Worm (Caenorhabditis elegans): ENCODE data around the gene H38K22.7.

H38K22.7 gene

ce11 chrIII:4293108-4293507, 28.4 kb upstream of the H38K22.7 start, which contains the start of gene R10E4.6:
Gene R10E4.6 (plus strand): TSS chrIII:4293408.
- TF ChIP-seq W03F9.2 (tag; optimal IDR thresholded peaks at IDR 0.05) = no peak
- no peak for TF ChIP-seq him-1 (tag; optimal IDR thresholded peaks at IDR 0.05)
- TF ChIP-seq dao-5 (tag; optimal IDR thresholded peaks at IDR 0.05) = no peak

ce11 chrIII:4294153-4294862, 27.2 kb upstream of the H38K22.7 start, which contains the start of the genes nth-1 and R10E4.7:
Gene nth-1 (minus strand): TSS chrIII:4294253.
Gene R10E4.7 (plus strand): TSS chrIII:4294812.
- TF ChIP-seq him-1 (tag; optimal IDR thresholded peaks at IDR 0.05) = no peak
- no peak for TF ChIP-seq dao-5 (tag; optimal IDR thresholded peaks at IDR 0.05)
- no peak for TF ChIP-seq W03F9.2 (tag; optimal IDR thresholded peaks at IDR 0.05)

ce11 chrIII:4300989-4301498, 20.5 kb upstream of the H38K22.7 start, which contains the start of gene R10E4.11:
Gene R10E4.11 (minus strand): TSS chrIII:4301039.
- TF ChIP-seq dao-5 (tag; optimal IDR thresholded peaks at IDR 0.05) (no peak), him-1 (tag; optimal IDR thresholded peaks at IDR 0.05) (no peak), W03F9.2 (tag; optimal IDR thresholded peaks at IDR 0.05) (no peak)

- no peak for TF ChIP-seq him-1 (tag; optimal IDR thresholded peaks at IDR 0.05)
- no peak for TF ChIP-seq dao-5 (tag; optimal IDR thresholded peaks at IDR 0.05)
- TF ChIP-seq W03F9.2 (tag; optimal IDR thresholded peaks at IDR 0.05) = no peak
Observed at ce11 chrIII:4302293-4302692, 19.2 kb upstream of the H38K22.7 start, which contains the start of gene R10E4.9. Gene R10E4.9 (minus strand): TSS chrIII:4302393.

ce11 chrIII:4302780-4303179, 18.7 kb upstream of the H38K22.7 start:
- no peak for TF ChIP-seq him-1 (tag; optimal IDR thresholded peaks at IDR 0.05)
- TF ChIP-seq W03F9.2 (tag; optimal IDR thresholded peaks at IDR 0.05) = no peak
- TF ChIP-seq dao-5 (tag; optimal IDR thresholded peaks at IDR 0.05) = no peak

ce11 chrIII:4309303-4309702, 12.2 kb upstream of the H38K22.7 start:
- no peak for TF ChIP-seq W03F9.2 (tag; optimal IDR thresholded peaks at IDR 0.05)
- no peak for TF ChIP-seq him-1 (tag; optimal IDR thresholded peaks at IDR 0.05)
- no peak for TF ChIP-seq dao-5 (tag; optimal IDR thresholded peaks at IDR 0.05)

- peak; percentile 50 for TF ChIP-seq W03F9.2 (tag; optimal IDR thresholded peaks at IDR 0.05)
- TF ChIP-seq dao-5 (tag; optimal IDR thresholded peaks at IDR 0.05) = no peak
- TF ChIP-seq him-1 (tag; optimal IDR thresholded peaks at IDR 0.05) = no peak
Observed at ce11 chrIII:4313061-4313962, 8.2 kb upstream of the H38K22.7 start, which contains the start of the genes evl-14 and dcn-1. Gene evl-14 (minus strand): TSS chrIII:4313128. Gene dcn-1 (plus strand): TSS chrIII:4313912.

ce11 chrIII:4314502-4314901, 7.0 kb upstream of the H38K22.7 start:
- no peak for TF ChIP-seq W03F9.2 (tag; optimal IDR thresholded peaks at IDR 0.05)
- no peak for TF ChIP-seq him-1 (tag; optimal IDR thresholded peaks at IDR 0.05)
- TF ChIP-seq dao-5 (tag; optimal IDR thresholded peaks at IDR 0.05) = no peak

- TF ChIP-seq W03F9.2 (tag; optimal IDR thresholded peaks at IDR 0.05) = no peak
- TF ChIP-seq dao-5 (tag; optimal IDR thresholded peaks at IDR 0.05) = no peak
- no peak for TF ChIP-seq him-1 (tag; optimal IDR thresholded peaks at IDR 0.05)
Observed at ce11 chrIII:4317065-4317752, 4.3 kb upstream of the H38K22.7 start, which contains the start of gene tag-131. Gene tag-131 (plus strand): TSS chrIII:4317702.

ce11 chrIII:4320113-4320512, 1.4 kb upstream of the H38K22.7 start, which contains the start of gene H38K22.6:
Gene H38K22.6 (plus strand): TSS chrIII:4320413.
- no peak for TF ChIP-seq him-1 (tag; optimal IDR thresholded peaks at IDR 0.05)
- no peak for TF ChIP-seq dao-5 (tag; optimal IDR thresholded peaks at IDR 0.05)
- no peak for TF ChIP-seq W03F9.2 (tag; optimal IDR thresholded peaks at IDR 0.05)

ce11 chrIII:4323120-4323519, 1.6 kb downstream of the H38K22.7 start:
- TF ChIP-seq W03F9.2 (tag; optimal IDR thresholded peaks at IDR 0.05) (no peak), him-1 (tag; optimal IDR thresholded peaks at IDR 0.05) (no peak), dao-5 (tag; optimal IDR thresholded peaks at IDR 0.05) (no peak)

ce11 chrIII:4323859-4324258, 2.4 kb downstream of the H38K22.7 start, which contains the start of gene H38K22.9:
Gene H38K22.9 (plus strand): TSS chrIII:4324159.
- no peak for TF ChIP-seq W03F9.2 (tag; optimal IDR thresholded peaks at IDR 0.05)
- no peak for TF ChIP-seq dao-5 (tag; optimal IDR thresholded peaks at IDR 0.05)
- TF ChIP-seq him-1 (tag; optimal IDR thresholded peaks at IDR 0.05) = no peak

Measured in whole organism, L4/young adult.